Worm (Caenorhabditis elegans): Measurements from ENCODE around the gene oac-21.

- TF ChIP-seq him-1 (tag; optimal IDR thresholded peaks at IDR 0.05) (no peak), dao-5 (tag; optimal IDR thresholded peaks at IDR 0.05) (no peak), W03F9.2 (tag; optimal IDR thresholded peaks at IDR 0.05) (no peak)
Measured at ce11 chrIV:3912598-3912997, 23.5 kb downstream of the oac-21 start, which contains the start of gene F56D6.20.
